Fruit fly (Drosophila melanogaster): Measurements from ENCODE around the gene cort.
A peak's percentile ranks its signal among the peaks of the same experiment; 100 is the strongest.

Gene cort

DNA sequence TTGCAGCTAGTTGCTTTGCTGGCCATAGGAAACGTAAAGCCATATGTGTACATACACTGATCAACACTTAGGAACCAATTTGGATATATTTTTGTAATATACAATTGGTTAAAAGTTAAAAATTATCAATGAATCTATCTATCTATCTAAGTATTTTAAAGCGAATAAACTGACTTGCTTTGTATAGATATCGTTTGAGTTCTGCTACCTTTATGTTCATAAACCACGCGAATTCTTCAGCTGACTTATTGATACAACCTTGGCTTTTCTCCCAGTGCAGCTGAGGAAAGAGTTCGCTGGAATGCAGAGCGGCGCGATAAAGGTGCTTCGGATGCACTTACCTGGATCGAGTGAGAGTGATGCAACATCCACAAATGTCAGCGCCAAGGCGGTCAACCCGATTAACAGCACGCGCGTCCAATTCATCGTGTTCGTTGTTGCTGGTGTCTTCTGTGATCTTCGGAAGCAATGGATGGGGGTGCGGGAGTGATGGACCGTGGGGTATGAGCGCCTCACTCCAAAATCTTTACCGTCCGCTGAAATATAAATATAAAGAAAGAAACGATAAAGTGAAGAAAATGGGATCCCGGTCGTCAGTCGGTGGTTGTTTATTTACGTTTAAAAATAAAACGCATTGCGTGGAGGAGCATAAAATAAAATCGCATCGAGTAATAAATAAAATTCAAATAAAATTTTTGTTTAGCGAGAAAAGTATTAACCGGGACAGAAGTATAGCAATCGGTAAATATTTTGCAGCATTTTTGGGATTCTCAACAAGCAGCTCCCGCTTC is 25.2 kb upstream of the cort start (continued):
- TF ChIP-seq svp (GFP tag): peak; percentile 57
- TF ChIP-seq Eip78C (GFP tag): peak; percentile 89
- TF ChIP-seq fd59A (GFP tag; optimal IDR thresholded peaks at IDR 0.05): no peak
- peak; percentile 1 for TF ChIP-seq CG10631 (GFP tag; optimal IDR thresholded peaks at IDR 0.05)
- TF ChIP-seq Met (GFP tag; optimal IDR thresholded peaks at IDR 0.05): peak; percentile 40
- TF ChIP-seq lz (GFP tag; optimal IDR thresholded peaks at IDR 0.05): no peak
- no peak for TF ChIP-seq CG7368 (GFP tag; optimal IDR thresholded peaks at IDR 0.05)
- no peak for TF ChIP-seq CG6163 (GFP tag; IDR thresholded peaks at IDR 0.05)
- no peak for TF ChIP-seq CG8119 (GFP tag; IDR thresholded peaks at IDR 0.05)
- TF ChIP-seq CG11762 (GFP tag; optimal IDR thresholded peaks at IDR 0.05; ENCODE audit: insufficient read depth): no peak
- no peak for TF ChIP-seq Lpt (GFP tag; optimal IDR thresholded peaks at IDR 0.05)
- no peak for TF ChIP-seq fd85E (GFP tag; optimal IDR thresholded peaks at IDR 0.05)
- no peak for TF ChIP-seq eg (GFP tag; IDR thresholded peaks at IDR 0.05)
- peak; percentile 48 for TF ChIP-seq CG3919 (GFP tag; optimal IDR thresholded peaks at IDR 0.05)
- TF ChIP-seq Gug (GFP tag; IDR thresholded peaks at IDR 0.05): no peak
- TF ChIP-seq CG8632 (GFP tag; optimal IDR thresholded peaks at IDR 0.05): peak; percentile 6
- peak; percentile 5 for TF ChIP-seq CG34406 (GFP tag; optimal IDR thresholded peaks at IDR 0.05)
- peak; percentile 72 for TF ChIP-seq Blimp-1 (GFP tag; optimal IDR thresholded peaks at IDR 0.05)
- TF ChIP-seq CG6276 (GFP tag; optimal IDR thresholded peaks at IDR 0.05): no peak
- no peak for TF ChIP-seq cyc (GFP tag; optimal IDR thresholded peaks at IDR 0.05)

DNA sequence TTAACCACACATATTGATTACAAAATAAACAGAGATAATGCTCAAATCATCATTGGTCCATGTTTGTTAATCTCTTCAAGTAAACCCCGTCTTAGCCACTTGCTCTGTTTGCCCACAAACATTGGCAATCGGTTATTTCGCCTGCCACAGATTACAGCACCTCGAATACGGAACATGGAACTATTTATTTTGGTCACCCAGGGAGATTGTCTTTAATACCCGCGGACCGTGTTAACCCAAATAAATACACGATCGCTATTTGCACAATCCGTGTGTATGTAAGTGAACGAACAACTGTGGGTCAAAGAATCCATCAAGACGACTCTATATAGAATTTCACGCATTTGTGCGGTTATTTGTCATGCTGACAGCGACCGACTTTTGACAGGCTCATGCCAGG is 24.3 kb upstream of the cort start:
- peak; percentile 11 for TF ChIP-seq CG8632 (GFP tag; optimal IDR thresholded peaks at IDR 0.05)
- no peak for TF ChIP-seq Eip75B (GFP tag; optimal IDR thresholded peaks at IDR 0.05)
- peak; percentile 90 for TF ChIP-seq fkh (GFP tag; optimal IDR thresholded peaks at IDR 0.05)
- peak; percentile 2 for TF ChIP-seq CG10631 (GFP tag; optimal IDR thresholded peaks at IDR 0.05)
- TF ChIP-seq Eip78C (GFP tag): peak; percentile 36

DNA sequence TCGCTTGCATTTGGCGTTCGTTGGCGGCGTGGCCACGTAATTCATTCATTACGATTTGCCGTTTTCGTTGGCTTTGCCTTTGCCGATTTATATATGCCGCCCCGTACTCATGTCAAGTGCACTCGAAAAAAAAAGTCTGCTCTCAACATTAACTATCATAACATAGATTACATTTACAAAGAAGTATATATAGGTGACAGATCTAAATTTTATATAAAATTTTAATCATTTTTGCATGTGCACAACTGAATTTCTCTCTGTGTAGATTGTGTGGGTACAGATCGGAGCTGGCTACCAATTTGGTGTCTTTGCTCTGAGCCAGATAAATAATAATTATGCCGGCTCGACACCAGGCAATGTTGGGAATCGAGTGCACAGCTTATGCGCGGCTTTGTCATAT is 22.0 kb upstream of the cort start:
- TF ChIP-seq CG11902 (GFP tag; optimal IDR thresholded peaks at IDR 0.05) (peak; percentile 56), CG11294 (GFP tag; IDR thresholded peaks at IDR 0.05) (peak; percentile 62), net (GFP tag; optimal IDR thresholded peaks at IDR 0.05) (peak; percentile 57), CG6163 (GFP tag; IDR thresholded peaks at IDR 0.05) (peak; percentile 88), CG6792 (GFP tag; optimal IDR thresholded peaks at IDR 0.05) (peak; percentile 51), ss (GFP tag; optimal IDR thresholded peaks at IDR 0.05) (peak in 1 of 2 experiments; percentile 16), Ets21C (GFP tag; optimal IDR thresholded peaks at IDR 0.05) (peak; percentile 69), Blimp-1 (GFP tag; optimal IDR thresholded peaks at IDR 0.05) (peak; percentile 26), CG15336 (GFP tag; IDR thresholded peaks at IDR 0.05) (peak; percentile 83), Gug (GFP tag; IDR thresholded peaks at IDR 0.05) (peak; percentile 75), CG1621 (tag; optimal IDR thresholded peaks at IDR 0.05) (peak; percentile 45), dsx (GFP tag; optimal IDR thresholded peaks at IDR 0.05; ENCODE audit: poor library complexity, severe bottlenecking) (peak; percentile 45), CG7368 (GFP tag; optimal IDR thresholded peaks at IDR 0.05) (peak; percentile 57), CG31627 (GFP tag; optimal IDR thresholded peaks at IDR 0.05) (peak; percentile 75), lz (GFP tag; optimal IDR thresholded peaks at IDR 0.05) (peak; percentile 74), Sox102F (GFP tag; optimal IDR thresholded peaks at IDR 0.05) (peak; percentile 63), Eip78C (GFP tag) (peak; percentile 94), CG32006 (GFP tag; optimal IDR thresholded peaks at IDR 0.05) (peak; percentile 71), CG9139 (GFP tag; optimal IDR thresholded peaks at IDR 0.05) (no peak), CG8632 (GFP tag; optimal IDR thresholded peaks at IDR 0.05) (peak; percentile 35), Hr39 (GFP tag; optimal IDR thresholded peaks at IDR 0.05) (peak; percentile 77), Hr4 (GFP tag; optimal IDR thresholded peaks at IDR 0.05) (peak; percentile 85), CG10669 (GFP tag; optimal IDR thresholded peaks at IDR 0.05) (peak; percentile 58), CG10631 (GFP tag; optimal IDR thresholded peaks at IDR 0.05) (peak; percentile 72), pdm3 (GFP tag; optimal IDR thresholded peaks at IDR 0.05) (peak; percentile 77), Hr38 (GFP tag; optimal IDR thresholded peaks at IDR 0.05) (no peak), CG3032 (tag; optimal IDR thresholded peaks at IDR 0.05) (peak; percentile 49), fd85E (GFP tag; optimal IDR thresholded peaks at IDR 0.05) (no peak), CG34406 (GFP tag; optimal IDR thresholded peaks at IDR 0.05) (peak; percentile 69), fkh (GFP tag; optimal IDR thresholded peaks at IDR 0.05) (no peak), CG6808 (GFP tag; optimal IDR thresholded peaks at IDR 0.05) (peak; percentile 16), Sox15 (GFP tag; optimal IDR thresholded peaks at IDR 0.05) (peak; percentile 6), Eip93F (GFP tag; optimal IDR thresholded peaks at IDR 0.05) (no peak), vri (GFP tag; optimal IDR thresholded peaks at IDR 0.05) (peak; percentile 46)
